Worm (Caenorhabditis elegans): ENCODE data around the gene slcr-46.3.

The slcr-46.3 gene

ce11 chrV:9690728-9691127 lies 33.2 kb downstream of the slcr-46.3 start:
- TF ChIP-seq dao-5 (tag; optimal IDR thresholded peaks at IDR 0.05) = no peak
- peak; percentile 84 for TF ChIP-seq W03F9.2 (tag; optimal IDR thresholded peaks at IDR 0.05)
- no peak for TF ChIP-seq him-1 (tag; optimal IDR thresholded peaks at IDR 0.05)

- TF ChIP-seq dao-5 (tag; optimal IDR thresholded peaks at IDR 0.05) = no peak
- no peak for TF ChIP-seq him-1 (tag; optimal IDR thresholded peaks at IDR 0.05)
- TF ChIP-seq W03F9.2 (tag; optimal IDR thresholded peaks at IDR 0.05) = no peak
Observed at ce11 chrV:9690099-9690572, 33.8 kb downstream of the slcr-46.3 start, which contains the start of gene rbx-1. Gene rbx-1, minus strand, starts transcription at chrV:9690522.

- TF ChIP-seq dao-5 (tag; optimal IDR thresholded peaks at IDR 0.05) (no peak), W03F9.2 (tag; optimal IDR thresholded peaks at IDR 0.05) (no peak), him-1 (tag; optimal IDR thresholded peaks at IDR 0.05) (no peak)
Observed at ce11 chrV:9689364-9689763, 34.5 kb downstream of the slcr-46.3 start.

- no peak for TF ChIP-seq him-1 (tag; optimal IDR thresholded peaks at IDR 0.05)
- no peak for TF ChIP-seq W03F9.2 (tag; optimal IDR thresholded peaks at IDR 0.05)
- TF ChIP-seq dao-5 (tag; optimal IDR thresholded peaks at IDR 0.05) = no peak
Observed at ce11 chrV:9685559-9685958, 38.3 kb downstream of the slcr-46.3 start, which contains the start of gene ZK287.4. Gene ZK287.4, minus strand, starts transcription at chrV:9685659.

- no peak for TF ChIP-seq dao-5 (tag; optimal IDR thresholded peaks at IDR 0.05)
- no peak for TF ChIP-seq W03F9.2 (tag; optimal IDR thresholded peaks at IDR 0.05)
Observed at ce11 chrV:9680260-9680659, 43.6 kb downstream of the slcr-46.3 start.

ce11 chrV:9679166-9679565 lies 44.7 kb downstream of the slcr-46.3 start, which contains the start of gene ZK287.9:
Gene ZK287.9, plus strand, starts transcription at chrV:9679357.
- TF ChIP-seq him-1 (tag; optimal IDR thresholded peaks at IDR 0.05) (no peak), W03F9.2 (tag; optimal IDR thresholded peaks at IDR 0.05) (no peak), dao-5 (tag; optimal IDR thresholded peaks at IDR 0.05) (no peak)

ce11 chrV:9677977-9678376 lies 45.9 kb downstream of the slcr-46.3 start, which contains the start of gene cthd-1:
Gene cthd-1, plus strand, starts transcription at chrV:9678277.
- TF ChIP-seq him-1 (tag; optimal IDR thresholded peaks at IDR 0.05) = no peak
- TF ChIP-seq W03F9.2 (tag; optimal IDR thresholded peaks at IDR 0.05) = no peak
- no peak for TF ChIP-seq dao-5 (tag; optimal IDR thresholded peaks at IDR 0.05)

- no peak for TF ChIP-seq W03F9.2 (tag; optimal IDR thresholded peaks at IDR 0.05)
- TF ChIP-seq dao-5 (tag; optimal IDR thresholded peaks at IDR 0.05) = no peak
- TF ChIP-seq him-1 (tag; optimal IDR thresholded peaks at IDR 0.05) = no peak
Observed at ce11 chrV:9673199-9673843, 50.6 kb downstream of the slcr-46.3 start, which contains the start of gene sulp-8. Gene sulp-8, minus strand, starts transcription at chrV:9673667.

- TF ChIP-seq him-1 (tag; optimal IDR thresholded peaks at IDR 0.05) = no peak
- TF ChIP-seq W03F9.2 (tag; optimal IDR thresholded peaks at IDR 0.05) = no peak
- no peak for TF ChIP-seq dao-5 (tag; optimal IDR thresholded peaks at IDR 0.05)
Observed at ce11 chrV:9672495-9672894, 51.4 kb downstream of the slcr-46.3 start.
